Worm (Caenorhabditis elegans): ENCODE results near the gene cdh-5.

ce11 chrIV:8648502-8648901 is 20.2 kb upstream of the cdh-5 start, which contains the start of gene cyp-33E1:
- no peak for TF ChIP-seq ama-1 (optimal IDR thresholded peaks at IDR 0.05)
- TF ChIP-seq sma-9 (GFP tag; optimal IDR thresholded peaks at IDR 0.05): no peak
- TF ChIP-seq sma-9 (tag; optimal IDR thresholded peaks at IDR 0.05): no peak
- no peak for TF ChIP-seq nhr-6 (tag; optimal IDR thresholded peaks at IDR 0.05)
- no peak for TF ChIP-seq nhr-237 (tag; optimal IDR thresholded peaks at IDR 0.05)
- TF ChIP-seq lin-13 (GFP tag; optimal IDR thresholded peaks at IDR 0.05): no peak
- TF ChIP-seq ceh-82 (tag; optimal IDR thresholded peaks at IDR 0.05): no peak
- TF ChIP-seq mdl-1 (tag; optimal IDR thresholded peaks at IDR 0.05): no peak
- TF ChIP-seq sem-4 (tag; optimal IDR thresholded peaks at IDR 0.05): no peak
- no peak for TF ChIP-seq snpc-4 (tag; optimal IDR thresholded peaks at IDR 0.05)
- no peak for TF ChIP-seq skn-1 (tag; optimal IDR thresholded peaks at IDR 0.05)
- TF ChIP-seq lsy-2 (tag; optimal IDR thresholded peaks at IDR 0.05): no peak
- TF ChIP-seq R02D3.7 (tag; optimal IDR thresholded peaks at IDR 0.05): no peak
- no peak for TF ChIP-seq nhr-11 (tag; optimal IDR thresholded peaks at IDR 0.05)
- TF ChIP-seq ztf-11 (tag; optimal IDR thresholded peaks at IDR 0.05): no peak

All from whole organism, L2 larva.